Fruit fly (Drosophila melanogaster): ENCODE data around the gene CG45122.

CG45122 gene

DNA sequence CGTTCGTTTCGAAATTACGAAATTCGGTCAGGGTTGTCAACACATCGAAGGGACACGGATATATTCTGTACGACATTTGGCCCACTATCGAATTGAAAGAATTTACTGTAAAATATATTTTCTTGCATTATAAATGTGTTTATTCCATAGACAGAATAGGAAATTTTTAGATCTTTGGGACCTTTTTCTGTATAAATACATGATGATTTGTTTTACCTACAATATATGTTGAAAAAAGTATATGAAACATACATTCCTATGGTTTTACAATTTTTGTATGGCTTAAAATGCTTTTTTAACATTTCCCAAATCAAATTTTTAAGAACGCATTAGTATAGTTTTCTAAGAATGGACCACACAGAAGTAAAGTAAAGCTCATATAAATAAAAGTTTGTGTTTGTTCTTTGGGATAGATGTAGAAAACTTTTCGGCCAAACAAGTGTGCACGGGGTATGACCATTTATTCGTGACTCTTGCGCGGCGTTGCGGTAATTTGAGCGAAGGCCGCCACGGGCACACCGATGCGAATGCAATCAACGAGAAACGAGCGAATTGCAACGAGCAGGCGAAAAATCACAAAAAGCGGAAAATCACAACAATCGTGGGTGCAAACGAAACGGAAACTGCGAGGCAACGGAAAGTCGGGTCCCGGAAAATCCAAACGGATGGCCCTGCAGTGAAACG, 46.3 kb upstream of the CG45122 start, which contains the start of the genes CG17327, CG44194 and CG7518 (continued):
- TF ChIP-seq Scr (GFP tag; IDR thresholded peaks at IDR 0.05; ENCODE audit: partially characterized antibody) (peak; percentile 52), BtbVII (GFP tag; optimal IDR thresholded peaks at IDR 0.05) (no peak), CG15514 (GFP tag; optimal IDR thresholded peaks at IDR 0.05) (peak; percentile 42), gce (GFP tag; IDR thresholded peaks at IDR 0.05) (no peak), CG7372 (GFP tag; IDR thresholded peaks at IDR 0.05) (no peak), cad (GFP tag; optimal IDR thresholded peaks at IDR 0.05) (no peak), Rfx (GFP tag; IDR thresholded peaks at IDR 0.05) (peak; percentile 29; the same call in 1 of the 2 replicates), CG15269 (tag; optimal IDR thresholded peaks at IDR 0.05) (no peak), vvl (GFP tag; IDR thresholded peaks at IDR 0.05) (peak; percentile 21; the same call in 1 of the 2 replicates), yki (optimal IDR thresholded peaks at IDR 0.05) (no peak), Ravus (GFP tag; IDR thresholded peaks at IDR 0.05) (no peak), B-H1 (GFP tag; IDR thresholded peaks at IDR 0.05) (no peak), klu (GFP tag; IDR thresholded peaks at IDR 0.05) (no peak), nmo (GFP tag; optimal IDR thresholded peaks at IDR 0.05) (peak; percentile 45), Adf1 (GFP tag; IDR thresholded peaks at IDR 0.05) (no peak), CG14965 (GFP tag; optimal IDR thresholded peaks at IDR 0.05; ENCODE audit: borderline replicate concordance) (no peak), CG10209 (GFP tag; optimal IDR thresholded peaks at IDR 0.05) (no peak), sob (GFP tag; IDR thresholded peaks at IDR 0.05) (no peak; the same call in 1 of the 2 replicates), eyg (GFP tag; optimal IDR thresholded peaks at IDR 0.05) (no peak), sug (tag; optimal IDR thresholded peaks at IDR 0.05) (no peak), CG9932 (GFP tag; IDR thresholded peaks at IDR 0.05) (peak; percentile 40; the same call in 1 of the 2 replicates), CG2712 (tag; optimal IDR thresholded peaks at IDR 0.05) (no peak), lola (GFP tag; optimal IDR thresholded peaks at IDR 0.05) (peak in 1 of 3 experiments; percentile 52), CG2199 (GFP tag; IDR thresholded peaks at IDR 0.05) (no peak), CG1792 (GFP tag; optimal IDR thresholded peaks at IDR 0.05) (no peak), sens-2 (GFP tag; IDR thresholded peaks at IDR 0.05) (peak; percentile 34; the same call in 1 of the 2 replicates), Ets97D (GFP tag; optimal IDR thresholded peaks at IDR 0.05) (peak; percentile 62), schlank (tag; optimal IDR thresholded peaks at IDR 0.05) (no peak), nau (GFP tag; optimal IDR thresholded peaks at IDR 0.05) (no peak), scrt (GFP tag; optimal IDR thresholded peaks at IDR 0.05) (no peak), HHEX (GFP tag; optimal IDR thresholded peaks at IDR 0.05) (no peak), CG11723 (GFP tag; optimal IDR thresholded peaks at IDR 0.05) (no peak), CG8944 (GFP tag; optimal IDR thresholded peaks at IDR 0.05) (no peak), inv (GFP tag; IDR thresholded peaks at IDR 0.05; ENCODE audit: partially characterized antibody) (no peak), Bteb2 (GFP tag; optimal IDR thresholded peaks at IDR 0.05) (no peak), mirr (GFP tag; optimal IDR thresholded peaks at IDR 0.05) (no peak), NfI (GFP tag; optimal IDR thresholded peaks at IDR 0.05) (no peak), CG13624 (GFP tag; optimal IDR thresholded peaks at IDR 0.05) (peak; percentile 14), CG4328 (GFP tag; optimal IDR thresholded peaks at IDR 0.05) (no peak), NK7.1 (GFP tag; optimal IDR thresholded peaks at IDR 0.05) (no peak), Dref (GFP tag; IDR thresholded peaks at IDR 0.05) (peak; percentile 43), CG5245 (GFP tag; optimal IDR thresholded peaks at IDR 0.05) (no peak), B-H2 (GFP tag; optimal IDR thresholded peaks at IDR 0.05) (no peak), CG30020 (tag; optimal IDR thresholded peaks at IDR 0.05) (peak; percentile 85), CG1529 (GFP tag; optimal IDR thresholded peaks at IDR 0.05) (no peak), Hand (GFP tag; optimal IDR thresholded peaks at IDR 0.05) (no peak), mld (GFP tag; IDR thresholded peaks at IDR 0.05; ENCODE audit: partially characterized antibody) (no peak), jumu (GFP tag; optimal IDR thresholded peaks at IDR 0.05) (no peak), CG10462 (GFP tag; optimal IDR thresholded peaks at IDR 0.05) (no peak), CG8478 (optimal IDR thresholded peaks at IDR 0.05) (no peak), ttk (GFP tag; IDR thresholded peaks at IDR 0.05) (no peak)
